Worm (Caenorhabditis elegans): ENCODE measurements around the gene clec-225.

DNA sequence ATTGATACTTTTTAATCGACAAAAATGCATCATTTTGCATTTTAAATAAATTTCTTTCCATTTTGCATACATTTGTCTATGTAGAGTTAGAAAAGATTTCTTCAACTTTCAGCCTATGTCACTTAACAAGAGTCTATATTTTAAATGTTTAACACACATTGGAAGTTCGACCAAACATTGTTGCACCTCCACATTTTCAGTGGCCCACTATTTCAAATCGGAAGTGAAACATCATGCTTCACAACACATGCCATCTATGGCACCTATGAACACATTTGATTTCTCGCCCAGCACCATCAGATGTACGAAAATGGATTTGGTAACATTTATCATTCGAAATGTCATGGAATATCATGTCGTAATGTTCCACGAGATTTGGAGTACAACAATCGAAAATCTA is 4.0 kb upstream of the clec-225 start, which contains the start of gene dhc-3:
- TF ChIP-seq nhr-21 (tag; optimal IDR thresholded peaks at IDR 0.05) (no peak), fos-1 (tag; optimal IDR thresholded peaks at IDR 0.05) (no peak), sma-3 (GFP tag; optimal IDR thresholded peaks at IDR 0.05) (no peak), nhr-11 (tag; optimal IDR thresholded peaks at IDR 0.05) (no peak), sem-4 (tag; optimal IDR thresholded peaks at IDR 0.05) (no peak), unc-62 (GFP tag; optimal IDR thresholded peaks at IDR 0.05) (no peak), lsy-2 (tag; optimal IDR thresholded peaks at IDR 0.05) (no peak), aly-2 (tag; optimal IDR thresholded peaks at IDR 0.05) (no peak), sma-9 (GFP tag; optimal IDR thresholded peaks at IDR 0.05) (no peak), sma-9 (tag; optimal IDR thresholded peaks at IDR 0.05) (no peak)

Measured in whole organism, L2 larva.